Worm (Caenorhabditis elegans) whole organism, young adult: Measurements from ENCODE around the gene K07D4.5.

Experiments
- F49E8.2 ChIP-seq: sonication (generic microtip); optimal IDR thresholded peaks from 3 replicates; lab custom pipeline; 2017; ENCODE audit warnings: missing genetic modification characterization, mild to moderate bottlenecking, missing compliant biosample characterization, antibody characterized with exemption, moderate library complexity; ENCODE audit not compliant: insufficient read depth
- K11D2.4 ChIP-seq: fragments of 200-800 bp; sonication (Bioruptor generic); IDR thresholded peaks from 2 replicates; pipeline ENCODE4 v1.3.6; 2022; ENCODE audit warnings: missing genetic modification reagents, missing genetic modification characterization, missing compliant biosample characterization
- Y95B8A.8 ChIP-seq: fragments of 200-800 bp; sonication (Bioruptor generic); IDR thresholded peaks from 2 replicates; pipeline ENCODE4 v1.3.6; 2022; ENCODE audit warnings: missing genetic modification reagents, missing genetic modification characterization, missing compliant biosample characterization
- hmg-1.2 ChIP-seq: fragments of 200-800 bp; sonication (Bioruptor generic); IDR thresholded peaks from 2 replicates; pipeline ENCODE4 v1.3.6; 2022; ENCODE audit warnings: missing genetic modification reagents, missing genetic modification characterization, missing compliant biosample characterization
- lsy-27 ChIP-seq: sonication (generic microtip); optimal IDR thresholded peaks from 2 replicates; lab custom pipeline; 2017; ENCODE audit warnings: missing genetic modification characterization, mild to moderate bottlenecking, missing compliant biosample characterization, antibody characterized with exemption, missing genotype, borderline replicate concordance; ENCODE audit not compliant: insufficient read depth
- snpc-4 ChIP-seq, 5 experiments: fragments of 150-350 bp in 1 of 5; sonication (generic microtip) in 4 of 5; optimal IDR thresholded peaks; 2 replicates each; lab custom pipeline; 2014 to 2018; ENCODE audit warnings: missing genetic modification characterization in 5 of 5, missing biosample characterization in 3 of 5, antibody characterized with exemption in 2 of 5, mild to moderate bottlenecking in 2 of 5, missing compliant biosample characterization in 2 of 5, missing genotype in 2 of 5, moderate library complexity in 2 of 5, missing genetic modification reagents in 1 of 5
- sptf-2 ChIP-seq: fragments of 200-800 bp; sonication (Bioruptor generic); optimal IDR thresholded peaks from 2 replicates; lab custom pipeline; 2018; ENCODE audit warnings: mild to moderate bottlenecking, missing genetic modification characterization, missing compliant biosample characterization
- unc-130 ChIP-seq: sonication (generic microtip); optimal IDR thresholded peaks from 2 replicates; lab custom pipeline; 2016; ENCODE audit warnings: missing genetic modification reagents, missing genetic modification characterization, missing compliant biosample characterization
- ztf-28 ChIP-seq: fragments of 200-800 bp; sonication (Bioruptor generic); IDR thresholded peaks from 2 replicates; pipeline ENCODE4 v1.3.6; 2022; ENCODE audit warnings: missing genetic modification reagents, missing genetic modification characterization, missing compliant biosample characterization

DNA sequence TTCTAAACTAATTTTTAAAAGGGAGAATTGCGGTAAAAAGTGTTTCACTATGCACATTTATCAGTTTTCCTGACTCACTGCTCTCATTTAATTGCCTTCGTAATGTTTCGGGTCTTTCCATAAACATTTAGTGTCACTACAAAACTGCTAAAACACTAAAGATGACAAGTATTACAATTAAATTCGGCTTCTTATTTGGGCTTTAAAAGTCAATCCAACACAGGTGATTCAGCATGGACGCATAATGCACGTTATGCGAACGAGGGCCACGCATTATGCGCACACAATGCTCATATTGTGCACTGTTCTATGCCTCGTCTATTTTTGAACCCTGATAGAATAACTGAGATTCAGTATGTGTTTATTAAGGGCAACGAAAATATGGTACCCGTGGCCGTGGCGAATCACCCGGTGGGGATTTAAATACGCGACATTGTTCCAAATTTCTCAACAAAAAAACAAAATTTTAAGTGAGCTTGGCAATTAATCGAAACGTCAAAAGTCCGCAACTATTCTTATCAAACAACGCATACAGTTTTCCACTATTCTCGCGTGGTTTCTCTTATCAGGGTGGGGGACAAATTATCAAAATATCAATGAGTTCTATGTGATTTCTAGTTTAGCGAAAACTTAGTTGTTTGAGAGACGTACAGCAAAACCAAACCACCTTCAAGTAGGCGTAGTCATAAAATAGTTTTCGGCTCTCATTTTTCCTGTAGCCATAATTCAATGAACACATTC lies 35.6 kb downstream of the K07D4.5 start, which contains the start of gene Y14H12A.2:
- no peak for TF ChIP-seq unc-130
- TF ChIP-seq sptf-2 (GFP tag; lab: Kevin White, UChicago), result no peak
- no peak for TF ChIP-seq lsy-27 (tag; lab: Kevin White, UChicago)
- no peak for TF ChIP-seq hmg-1.2
- TF ChIP-seq K11D2.4 (GFP tag; lab: Robert Waterston, UW), result no peak
- TF ChIP-seq snpc-4 (GFP tag; optimal IDR thresholded peaks at IDR 0.05; lab: Kevin White, UChicago), result no peak
- TF ChIP-seq snpc-4 (tag; optimal IDR thresholded peaks at IDR 0.05; lab: Kevin White, UChicago), result no peak
- TF ChIP-seq F49E8.2 (tag; lab: Kevin White, UChicago), result no peak
- no peak for TF ChIP-seq ztf-28 (GFP tag; lab: Robert Waterston, UW)
- TF ChIP-seq Y95B8A.8 (GFP tag; lab: Robert Waterston, UW), result no peak
